Worm (Caenorhabditis elegans) whole organism, dauer: Measurements from ENCODE around the gene gst-32.
"Not testable (repeated sequence)": the region's sequence is repeated elsewhere in the genome, so short reads cannot be mapped to it uniquely, and the experiment has no call there.

Experiments
- unc-62 ChIP-seq: sonication (generic microtip); optimal IDR thresholded peaks from 2 replicates; lab custom pipeline; 2017; ENCODE audit warnings: missing biosample characterization, missing genetic modification reagents, missing genetic modification characterization

The gst-32 gene

DNA sequence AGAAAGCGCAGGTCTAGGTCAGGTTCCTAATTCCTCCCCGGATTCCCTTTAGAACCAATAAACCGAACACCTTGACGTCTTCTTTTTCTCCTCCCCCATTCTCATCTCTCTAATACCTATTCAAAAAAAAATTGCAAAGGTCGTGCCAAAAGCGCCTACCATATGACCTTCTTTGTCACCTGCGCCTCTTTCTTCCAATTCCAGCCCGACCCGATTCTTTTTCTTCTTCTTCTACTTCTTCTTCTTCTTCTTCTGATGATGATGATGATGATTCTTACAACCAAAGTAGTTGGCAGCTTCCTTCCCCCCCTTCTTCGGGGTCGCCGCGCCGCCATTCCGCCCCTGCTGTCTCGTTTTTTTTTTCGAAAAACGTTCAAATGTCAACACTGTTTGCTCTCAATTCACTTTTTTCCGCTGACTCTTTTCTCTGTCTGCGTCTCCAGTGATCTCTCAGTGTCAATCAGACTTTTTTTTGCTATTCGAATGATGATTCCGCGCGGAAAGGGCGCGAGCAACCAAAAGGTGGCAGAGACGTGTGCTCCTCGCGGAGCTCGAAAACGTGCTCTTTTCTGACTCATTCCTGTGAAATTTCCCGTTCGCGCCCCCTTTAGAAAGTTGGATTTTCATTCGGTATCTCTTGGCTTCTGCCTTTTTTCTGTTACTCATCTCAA, 25.1 kb upstream of the gst-32 start:
- no peak for TF ChIP-seq unc-62 (GFP tag; lab: Kevin White, UChicago)

DNA sequence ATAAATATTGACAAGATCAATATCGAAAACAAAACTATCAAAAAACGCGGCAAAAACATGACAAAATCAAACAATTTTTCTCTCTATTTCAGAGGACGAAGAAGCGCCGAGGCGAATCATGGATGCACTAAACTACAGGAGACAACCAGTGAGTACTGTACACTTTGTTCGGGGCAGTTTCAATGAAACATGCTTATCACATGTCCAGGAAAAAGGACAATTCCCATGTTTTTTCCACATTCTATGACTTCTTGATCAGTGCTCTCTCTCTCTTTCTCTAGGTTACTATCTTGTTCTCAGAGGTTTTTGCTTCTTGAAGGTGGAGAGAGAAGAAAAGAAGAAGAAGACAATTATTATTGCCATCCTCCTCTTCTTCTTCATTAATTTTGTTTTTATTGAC, 19.1 kb upstream of the gst-32 start:
- no peak for TF ChIP-seq unc-62 (GFP tag; lab: Kevin White, UChicago)

DNA sequence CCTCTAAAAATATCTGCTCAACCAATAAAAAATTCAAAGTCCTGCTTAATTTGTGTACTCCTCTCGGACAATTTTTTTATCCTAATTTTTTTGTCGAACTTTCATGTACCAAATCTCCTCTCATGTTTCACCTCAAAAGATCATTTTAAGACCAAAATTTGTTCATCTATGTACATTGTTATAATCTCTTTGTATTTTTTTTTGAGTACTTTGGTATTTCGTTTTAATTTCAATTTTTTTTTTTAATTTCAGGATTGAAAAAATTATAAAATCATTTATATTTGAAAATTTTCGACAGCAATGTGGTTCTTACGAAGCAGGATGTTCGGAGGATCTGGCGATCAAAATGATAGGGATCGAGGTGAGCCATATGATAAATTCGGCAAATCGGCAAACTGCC, 18.0 kb upstream of the gst-32 start, which contains the start of gene spsb-1:
TSS of gene spsb-1 (plus strand) at position 301 of the 400 bp plus-strand sequence.
- TF ChIP-seq unc-62 (GFP tag; lab: Kevin White, UChicago): no peak

DNA sequence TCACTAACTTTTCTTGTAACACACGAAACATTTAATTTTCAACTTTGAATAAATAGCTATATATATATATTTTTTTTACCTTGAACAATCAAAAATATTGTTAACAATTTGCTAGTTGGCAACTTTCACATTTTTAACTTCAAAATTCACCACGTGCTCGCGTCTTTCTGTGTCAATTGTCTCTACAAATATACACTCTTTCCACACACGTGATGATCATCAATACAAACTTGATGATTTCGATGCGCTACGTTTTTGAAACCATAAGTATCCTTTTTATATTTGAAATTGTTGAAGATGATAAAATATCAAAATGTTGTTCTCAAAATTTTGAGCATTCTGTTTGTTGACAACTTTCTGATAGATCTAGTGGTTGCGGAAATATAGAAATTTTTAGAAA, 17.0 kb upstream of the gst-32 start:
- no peak for TF ChIP-seq unc-62 (GFP tag; lab: Kevin White, UChicago)

DNA sequence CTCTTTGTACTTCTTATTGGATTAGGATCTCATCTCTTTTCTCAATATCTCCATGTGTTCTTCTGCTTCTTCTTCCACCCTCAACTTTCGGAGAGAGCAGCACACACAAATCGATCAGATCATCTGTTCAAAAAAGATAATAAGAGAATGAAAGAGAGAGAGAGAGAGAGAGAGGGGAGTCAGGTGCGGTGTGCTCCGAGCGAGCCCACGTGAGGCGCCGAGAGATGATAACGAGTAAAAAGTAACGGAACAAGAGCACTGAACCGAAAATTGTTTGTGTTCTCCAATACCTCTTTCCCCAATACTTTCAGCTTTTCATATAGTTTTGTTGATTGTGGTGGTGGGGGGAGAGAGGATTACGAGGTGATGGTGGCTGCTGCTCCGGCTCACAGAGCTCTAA, 15.6 kb upstream of the gst-32 start:
- no peak for TF ChIP-seq unc-62 (GFP tag; lab: Kevin White, UChicago)

DNA sequence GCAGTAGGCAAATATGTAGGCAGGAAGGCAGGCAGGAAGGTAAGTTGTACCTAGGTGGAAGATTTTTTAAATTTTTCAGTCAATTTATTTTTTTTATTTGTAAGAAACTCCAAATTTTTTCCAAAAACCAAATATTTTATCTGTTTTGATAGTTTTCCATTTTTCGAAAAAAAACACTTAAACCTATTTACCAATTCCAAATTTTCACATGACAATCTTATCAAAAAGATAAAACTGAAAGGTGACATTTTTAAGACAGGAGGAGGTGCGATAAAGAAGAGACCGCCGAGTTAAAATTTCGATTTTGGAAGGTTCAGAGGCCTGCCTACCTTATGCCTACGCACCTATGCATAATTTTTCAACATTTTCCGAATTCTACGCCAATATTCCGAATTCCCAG, 12.6 kb upstream of the gst-32 start:
- TF ChIP-seq unc-62 (GFP tag; lab: Kevin White, UChicago): no peak

DNA sequence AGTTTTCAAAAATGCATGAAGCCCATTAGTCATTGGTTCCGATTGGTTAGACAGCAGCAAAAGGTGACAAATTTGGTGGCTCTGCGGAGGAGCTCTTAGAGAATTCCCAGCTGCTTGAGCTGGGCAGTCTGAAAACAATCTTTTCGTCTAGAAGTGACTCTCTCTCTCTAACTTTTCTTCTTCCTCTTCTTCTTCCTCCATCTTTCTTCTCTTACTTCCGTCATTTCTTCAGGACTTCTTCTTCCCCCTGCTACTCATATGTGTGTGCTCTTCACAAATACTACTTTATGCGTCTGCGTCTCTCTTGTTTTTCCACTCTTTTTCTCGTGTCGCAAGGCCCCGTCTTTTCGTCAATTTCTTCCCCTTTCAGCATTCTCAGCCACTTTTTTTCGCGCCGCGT, 11.6 kb upstream of the gst-32 start:
- no peak for TF ChIP-seq unc-62 (GFP tag; lab: Kevin White, UChicago)

DNA sequence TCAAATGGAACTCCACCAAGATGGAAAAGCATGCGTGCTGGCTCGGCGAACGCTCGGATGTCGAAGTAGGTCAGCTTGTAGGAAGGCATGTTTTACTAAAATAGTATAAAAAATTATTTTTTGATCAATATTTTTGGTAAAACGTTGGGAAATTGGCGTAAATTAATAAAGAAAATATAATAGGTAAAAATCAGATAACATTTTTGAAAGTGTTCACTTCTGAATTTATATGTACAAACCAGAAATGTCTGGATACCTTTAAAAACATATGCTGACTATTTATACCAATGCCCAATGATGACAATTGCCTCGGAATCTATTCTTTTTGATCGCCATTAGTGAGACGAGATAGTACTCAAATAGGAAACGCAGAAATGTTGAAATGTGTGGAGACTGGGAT, 6.9 kb upstream of the gst-32 start, which contains the start of gene gst-35:
TSS of gene gst-35 (minus strand) at position 101 of the 400 bp plus-strand sequence.
- TF ChIP-seq unc-62 (GFP tag; lab: Kevin White, UChicago): no peak

DNA sequence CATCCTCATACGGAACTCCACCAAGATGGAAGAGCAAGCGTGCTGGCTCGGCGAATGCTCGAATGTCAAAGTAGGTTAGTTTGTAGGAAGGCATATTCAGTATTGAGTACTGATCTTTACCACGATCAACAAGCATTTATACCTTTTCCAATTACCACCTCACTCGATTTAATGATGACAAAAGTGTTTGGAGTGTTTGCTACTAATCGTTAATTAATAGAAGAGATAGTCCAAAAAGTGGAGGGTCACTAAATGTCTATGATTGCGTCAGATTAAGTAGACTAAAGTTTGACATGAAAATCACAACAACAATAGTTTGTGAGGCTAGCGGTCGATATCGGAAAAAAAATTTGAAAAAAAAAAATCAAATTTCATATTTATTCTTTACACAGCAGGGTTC, 4.7 kb upstream of the gst-32 start, which contains the start of gene gst-34:
TSS of gene gst-34 (minus strand) at position 101 of the 400 bp plus-strand sequence.
- TF ChIP-seq unc-62 (GFP tag; lab: Kevin White, UChicago): no peak

DNA sequence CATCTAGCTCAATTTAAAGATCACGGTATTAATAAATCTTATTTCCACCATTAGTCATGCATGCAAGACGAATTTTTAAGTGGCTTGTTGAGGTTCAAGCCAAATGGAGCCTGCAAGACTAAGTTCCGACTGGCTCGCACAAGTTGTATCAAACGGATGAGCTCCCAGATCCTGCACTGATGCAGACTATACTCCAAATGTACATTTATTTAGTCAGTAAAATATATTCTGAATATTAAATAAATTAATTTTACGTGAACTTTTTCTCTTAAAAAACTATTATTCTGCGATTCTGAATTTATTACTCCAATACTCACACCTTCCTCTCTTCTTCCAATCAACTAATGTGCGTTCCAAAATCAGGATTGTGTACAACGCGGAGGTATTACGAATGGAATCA, 2.8 kb downstream of the gst-32 start, which contains the start of gene Y53F4B.36:
TSS of gene Y53F4B.36 (plus strand) at position 301 of the 400 bp plus-strand sequence.
- no peak for TF ChIP-seq unc-62 (GFP tag; lab: Kevin White, UChicago)

DNA sequence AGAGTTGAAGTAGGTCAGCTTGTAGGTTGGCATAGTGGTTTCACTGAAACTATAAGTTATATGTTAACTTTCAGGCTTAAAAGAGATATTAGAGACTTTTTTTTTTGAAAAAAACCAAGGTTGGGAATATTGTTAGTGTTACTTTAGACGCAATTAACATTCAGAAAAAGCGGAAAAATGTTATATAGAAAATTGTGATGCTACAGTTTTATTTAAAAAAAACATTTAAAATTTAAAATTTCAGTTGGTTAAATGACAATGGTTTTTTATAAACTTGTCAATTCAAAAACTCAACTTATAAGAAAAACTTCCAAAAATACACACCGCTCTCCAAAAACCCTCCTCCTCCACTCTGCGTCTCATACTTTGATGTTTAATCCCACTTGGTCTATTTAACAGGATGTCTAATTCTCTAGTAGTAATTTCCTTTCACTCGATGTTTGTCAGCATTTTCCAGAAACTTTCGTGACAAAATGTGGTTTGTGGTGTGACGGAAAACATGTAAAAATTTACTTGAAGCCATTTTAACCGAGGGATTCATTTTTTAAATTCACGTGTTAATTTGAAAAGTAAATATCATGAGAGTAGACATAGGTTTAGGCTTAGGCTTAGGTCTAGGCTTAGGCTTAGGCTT, 3.4 kb downstream of the gst-32 start, which contains the start of gene gst-31:
TSS of gene gst-31 (minus strand) at position 51 of the 634 bp plus-strand sequence.
- TF ChIP-seq unc-62 (GFP tag; lab: Kevin White, UChicago): no peak

DNA sequence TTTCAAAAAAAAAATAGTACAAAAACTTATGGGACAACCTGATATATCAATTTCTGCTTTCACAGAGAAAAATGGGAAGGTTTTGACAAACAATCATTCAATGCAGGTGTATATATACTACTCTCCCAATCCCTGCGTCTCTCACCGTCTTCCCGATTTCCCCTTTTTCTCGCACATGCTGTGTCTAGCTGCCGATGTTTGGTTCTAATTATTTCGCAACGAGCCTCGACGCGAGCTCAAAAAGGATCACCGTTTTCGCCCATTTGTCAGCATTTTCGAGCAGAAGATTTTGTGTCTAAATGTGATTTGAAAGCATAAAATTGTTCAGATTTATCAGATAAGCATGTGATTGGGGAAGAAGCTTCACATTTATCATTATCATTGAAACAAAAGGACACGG, 5.2 kb downstream of the gst-32 start:
- no peak for TF ChIP-seq unc-62 (GFP tag; lab: Kevin White, UChicago)

DNA sequence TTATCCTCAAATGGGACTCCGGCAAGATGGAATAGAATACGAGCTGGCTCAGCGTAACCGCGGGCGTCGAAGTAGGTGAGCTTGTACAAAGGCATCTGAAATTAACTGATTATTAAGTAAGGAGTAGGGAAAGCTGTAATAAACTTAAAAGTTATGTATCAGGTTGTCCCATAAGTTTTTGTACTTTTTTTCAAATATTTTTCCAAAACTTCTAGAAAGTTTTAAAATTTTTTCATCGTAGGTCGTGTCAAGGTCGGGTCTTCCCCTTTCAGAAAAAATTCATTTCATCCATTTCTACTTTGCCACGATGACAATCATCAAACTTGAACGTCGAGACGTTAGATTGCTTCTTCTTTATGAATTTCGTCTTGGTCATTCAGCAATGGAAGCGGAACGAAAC, 6.6 kb downstream of the gst-32 start, which contains the start of gene gst-39:
TSS of gene gst-39 (minus strand) at position 101 of the 400 bp plus-strand sequence.
- not testable (repeated sequence) for TF ChIP-seq unc-62 (GFP tag; lab: Kevin White, UChicago)

DNA sequence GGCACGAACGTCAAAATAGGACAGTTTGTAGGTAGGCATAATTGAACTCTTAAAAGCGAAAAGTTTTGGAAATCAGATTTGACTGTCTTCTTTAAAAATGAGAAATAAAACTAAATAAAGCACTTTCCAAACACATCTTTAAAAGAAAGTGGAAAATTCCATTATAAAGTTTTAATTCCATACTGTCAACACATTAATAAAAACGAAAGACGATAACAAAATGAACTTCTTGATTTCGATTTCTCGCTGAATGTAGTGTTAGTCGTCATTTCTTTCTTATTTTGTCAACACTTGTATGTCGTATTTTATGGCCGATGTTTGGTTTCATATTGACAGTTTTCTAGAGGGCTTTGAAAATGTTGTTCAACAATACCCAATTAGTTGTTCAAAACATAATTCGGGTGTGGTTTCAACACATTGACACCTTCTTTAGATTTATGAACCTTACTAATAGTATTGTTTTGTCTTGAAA, 8.5 kb downstream of the gst-32 start, which contains the start of gene gst-29:
TSS of gene gst-29 (minus strand) at position 51 of the 472 bp plus-strand sequence.
- TF ChIP-seq unc-62 (GFP tag; lab: Kevin White, UChicago): no peak

DNA sequence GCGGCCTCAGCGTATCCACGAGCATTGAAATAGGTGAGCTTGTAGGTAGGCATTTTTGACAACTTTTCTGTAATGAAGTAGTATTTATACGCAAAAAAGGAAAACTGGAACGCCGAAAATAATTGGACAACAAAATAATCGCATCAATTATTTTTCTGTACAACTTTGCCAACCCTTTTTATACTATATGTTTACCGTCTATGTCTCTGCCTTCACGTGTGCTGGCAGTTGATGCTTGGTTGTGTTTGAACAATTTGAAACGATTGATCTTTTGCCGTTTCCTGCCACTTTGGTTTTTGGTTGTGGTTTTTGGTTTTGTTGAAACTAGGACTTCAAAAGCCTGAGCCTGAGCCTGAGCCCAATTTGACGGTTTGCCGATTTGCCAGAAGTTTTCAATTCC, 11.1 kb downstream of the gst-32 start, which contains the start of gene gst-28:
TSS of gene gst-28 (minus strand) at position 238 of the 400 bp plus-strand sequence.
- TF ChIP-seq unc-62 (GFP tag; lab: Kevin White, UChicago): no peak

DNA sequence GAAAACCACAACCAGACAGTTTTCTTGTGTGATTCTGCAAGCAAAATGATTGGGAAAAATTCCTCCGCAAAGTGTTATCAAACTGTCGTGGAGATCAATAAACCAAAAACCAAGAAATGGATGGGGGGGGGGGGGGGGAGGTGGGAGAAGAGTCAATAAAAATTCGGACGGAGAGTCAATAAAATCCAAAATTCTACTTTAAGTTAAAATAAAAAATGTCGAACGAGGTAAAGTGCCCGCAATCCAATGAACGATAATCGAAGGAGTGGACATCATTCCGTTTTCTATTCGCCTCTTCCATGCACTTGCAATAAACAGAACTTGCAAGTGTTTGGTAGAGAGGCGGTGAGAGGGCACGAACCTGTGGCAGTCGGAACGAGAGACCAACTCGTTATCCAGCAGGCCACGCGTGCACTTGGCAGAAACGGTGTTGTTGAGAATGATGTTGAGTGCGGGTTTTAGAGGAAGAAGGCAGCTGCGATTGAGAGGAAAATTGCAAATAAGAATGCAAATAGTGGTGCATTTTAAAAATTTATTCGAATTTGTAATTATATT, 12.6 kb downstream of the gst-32 start, which contains the start of gene gst-27:
TSS of gene gst-27 (minus strand) at position 51 of the 555 bp plus-strand sequence.
- no peak for TF ChIP-seq unc-62 (GFP tag; lab: Kevin White, UChicago)
